Fruit fly (Drosophila melanogaster) whole organism, wandering third instar larva: ENCODE data around the gene Ubc6.

Experiments used
- Abd-B ChIP-seq: fragments of >200 bp; optimal IDR thresholded peaks from 2 replicates; lab custom pipeline; 2017; ENCODE audit warnings: missing biosample characterization, missing genetic modification characterization
- CG9705 ChIP-seq: fragments of 200-800 bp; sonication (Bioruptor generic); optimal IDR thresholded peaks from 2 replicates; lab custom pipeline; 2018; ENCODE audit warnings: missing biosample characterization, mild to moderate bottlenecking, missing genetic modification characterization
- CrebA ChIP-seq: fragments of 200-800 bp; sonication (Bioruptor generic); optimal IDR thresholded peaks from 2 replicates; lab custom pipeline; 2016; ENCODE audit warnings: missing biosample characterization, mild to moderate bottlenecking, missing genetic modification characterization, borderline replicate concordance
- Dif ChIP-seq: fragments of 200-275, 200-300 bp; sonication (Bioruptor generic); optimal IDR thresholded peaks from 2 replicates; lab custom pipeline; 2018; ENCODE audit warnings: missing biosample characterization, missing genetic modification characterization; ENCODE audit not compliant: partially characterized antibody
- Hnf4 ChIP-seq: fragments of 200-800 bp; sonication (Bioruptor generic); optimal IDR thresholded peaks from 2 replicates; lab custom pipeline; 2016; ENCODE audit warnings: missing biosample characterization, mild to moderate bottlenecking, missing genetic modification characterization
- fru ChIP-seq: fragments of 200-800 bp; sonication (Bioruptor generic); optimal IDR thresholded peaks from 3 replicates; lab custom pipeline; 2016; ENCODE audit warnings: missing biosample characterization, mild to moderate bottlenecking, missing genetic modification characterization
- h ChIP-seq: fragments of 200-800 bp; sonication (Bioruptor generic); optimal IDR thresholded peaks from 3 replicates; lab custom pipeline; 2016; ENCODE audit warnings: missing biosample characterization, mild to moderate bottlenecking, missing genetic modification characterization
- lola ChIP-seq: fragments of >200 bp; optimal IDR thresholded peaks from 2 replicates; lab custom pipeline; 2017; ENCODE audit warnings: missing biosample characterization, missing genetic modification characterization
- pan ChIP-seq: fragments of >200 bp; optimal IDR thresholded peaks from 2 replicates; lab custom pipeline; 2017
- rgr ChIP-seq: fragments of 200-800 bp; sonication (Bioruptor generic); optimal IDR thresholded peaks from 3 replicates; lab custom pipeline; 2016; ENCODE audit warnings: missing biosample characterization, mild to moderate bottlenecking, missing genetic modification characterization
- sage ChIP-seq: fragments of 200-800 bp; sonication (Bioruptor generic); optimal IDR thresholded peaks from 2 replicates; lab custom pipeline; 2016; ENCODE audit warnings: missing biosample characterization, mild to moderate bottlenecking, missing genetic modification characterization
- tai ChIP-seq: sonication (Bioruptor generic); optimal IDR thresholded peaks from 2 replicates; lab custom pipeline; 2016; ENCODE audit warnings: missing biosample characterization, missing genetic modification characterization

DNA sequence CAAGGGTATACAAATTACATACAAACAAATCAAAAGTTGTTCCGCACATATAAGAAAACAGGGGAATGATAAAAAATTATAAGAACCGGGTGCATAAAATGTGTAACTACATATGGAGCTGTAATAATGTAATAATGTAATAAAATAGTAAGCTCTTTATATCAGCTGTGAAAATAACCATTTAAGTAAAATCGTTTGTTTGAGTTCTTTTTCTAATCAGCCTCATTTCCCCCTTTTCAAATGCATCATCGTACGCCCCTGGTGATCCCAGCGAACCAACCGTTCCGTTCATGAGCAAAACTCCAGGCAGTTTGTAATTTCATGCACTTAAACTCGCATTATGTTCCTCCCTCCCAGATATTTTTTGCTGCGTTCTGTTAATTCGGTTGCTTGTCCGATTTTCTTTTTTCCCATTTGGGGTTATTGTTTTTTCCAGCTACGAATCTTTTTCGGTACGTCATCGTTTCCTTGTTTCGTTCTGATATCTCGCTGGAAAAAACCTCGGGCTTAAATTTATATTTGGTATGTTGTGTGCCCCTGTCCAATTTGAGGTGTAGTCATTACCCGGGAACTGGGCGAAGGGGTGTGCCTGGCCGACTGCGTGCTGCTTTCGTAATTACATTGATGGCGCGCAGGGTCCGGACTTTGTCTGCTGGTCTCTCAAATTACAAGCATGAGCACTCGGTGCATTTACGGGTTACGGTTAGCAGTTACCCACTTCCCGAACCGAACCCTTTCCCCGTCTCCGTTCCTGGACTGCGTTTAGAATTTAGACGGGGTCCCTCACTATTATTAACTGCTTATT is 45.1 kb upstream of the Ubc6 start:
- TF ChIP-seq fru (peak; percentile 83), lola (GFP tag; lab: Kevin White, UChicago) (no peak), CG9705 (GFP tag; lab: Kevin White, UChicago) (peak; percentile 20), h (peak; percentile 76), Abd-B (GFP tag; lab: Kevin White, UChicago) (no peak), pan (lab: Kevin White, UChicago) (no peak), sage (GFP tag; lab: Kevin White, UChicago) (peak; percentile 75), Hnf4 (GFP tag; lab: Kevin White, UChicago) (peak; percentile 68), Dif (GFP tag; lab: Kevin White, UChicago) (no peak), rgr (GFP tag; lab: Kevin White, UChicago) (peak; percentile 66), CrebA (no peak), tai (GFP tag; lab: Kevin White, UChicago) (peak; percentile 49)
